Worm (Caenorhabditis elegans) whole organism, L2 larva: Measurements from ENCODE around the gene syx-4.

Experiments used
- C34F6.9 ChIP-seq: fragments of 150-350 bp; optimal IDR thresholded peaks from 2 replicates; lab custom pipeline; 2014; ENCODE audit warnings: missing biosample characterization, missing genetic modification characterization
- F13H6.1 ChIP-seq: sonication (generic microtip); optimal IDR thresholded peaks from 2 replicates; lab custom pipeline; 2016; ENCODE audit warnings: missing genetic modification characterization, missing compliant biosample characterization
- alr-1 ChIP-seq: fragments of 150-350 bp; optimal IDR thresholded peaks from 2 replicates; lab custom pipeline; 2014; ENCODE audit warnings: missing biosample characterization, missing genetic modification characterization
- aly-2 ChIP-seq: fragments of 150-350 bp; optimal IDR thresholded peaks from 2 replicates; lab custom pipeline; 2014; ENCODE audit warnings: missing biosample characterization, missing genetic modification characterization
- ama-1 ChIP-seq: fragments of 150-350 bp; optimal IDR thresholded peaks from 2 replicates; lab custom pipeline; 2018; ENCODE audit warnings: inconsistent platforms
- blmp-1 ChIP-seq: sonication (generic microtip); optimal IDR thresholded peaks from 2 replicates; lab custom pipeline; 2017; ENCODE audit warnings: missing genetic modification characterization, mild to moderate bottlenecking, missing compliant biosample characterization, antibody characterized with exemption, moderate library complexity; ENCODE audit not compliant: insufficient read depth
- ceh-82 ChIP-seq: fragments of 150-350 bp; optimal IDR thresholded peaks from 2 replicates; lab custom pipeline; 2014; ENCODE audit warnings: missing biosample characterization, missing genetic modification characterization
- crh-2 ChIP-seq: sonication (generic microtip); optimal IDR thresholded peaks from 2 replicates; lab custom pipeline; 2017; ENCODE audit warnings: missing biosample characterization, missing genetic modification characterization
- dmd-4 ChIP-seq: sonication (generic microtip); optimal IDR thresholded peaks from 2 replicates; lab custom pipeline; 2017; ENCODE audit warnings: missing biosample characterization, missing genetic modification characterization
- egl-27 ChIP-seq: sonication (generic microtip); optimal IDR thresholded peaks from 3 replicates; lab custom pipeline; 2017; ENCODE audit warnings: missing biosample characterization, missing genetic modification reagents, missing genetic modification characterization
- elt-3 ChIP-seq: sonication (generic microtip); optimal IDR thresholded peaks from 2 replicates; lab custom pipeline; 2017; ENCODE audit warnings: missing biosample characterization, missing genetic modification characterization
- fos-1 ChIP-seq: fragments of 150-350 bp; optimal IDR thresholded peaks from 2 replicates; lab custom pipeline; 2014; ENCODE audit warnings: missing biosample characterization, missing genetic modification characterization
- gmeb-1 ChIP-seq: fragments of 150-350 bp; optimal IDR thresholded peaks from 2 replicates; lab custom pipeline; 2014; ENCODE audit warnings: missing biosample characterization, missing genetic modification characterization
- lin-13 ChIP-seq: fragments of 150-350 bp; optimal IDR thresholded peaks from 2 replicates; lab custom pipeline; 2014; ENCODE audit warnings: missing biosample characterization, missing genetic modification reagents, missing genetic modification characterization
- lsy-2 ChIP-seq, 2 experiments: fragments of 150-350 bp in 1 of 2; sonication (generic microtip) in 1 of 2; optimal IDR thresholded peaks; 2 replicates each; lab custom pipeline; 2014 to 2017; ENCODE audit warnings: missing biosample characterization in 2 of 2, missing genetic modification characterization in 2 of 2
- mab-5 ChIP-seq: fragments of 150-350 bp; optimal IDR thresholded peaks from 2 replicates; lab custom pipeline; 2014; ENCODE audit warnings: missing biosample characterization, missing genetic modification characterization
- mbf-1 ChIP-seq: sonication (generic microtip); optimal IDR thresholded peaks from 2 replicates; lab custom pipeline; 2017; ENCODE audit warnings: missing biosample characterization, missing genetic modification characterization
- mdl-1 ChIP-seq, 2 experiments: fragments of 150-350 bp in 1 of 2; sonication (generic microtip) in 1 of 2; optimal IDR thresholded peaks; 2 replicates each; lab custom pipeline; 2017; ENCODE audit warnings: missing biosample characterization in 2 of 2, missing genetic modification characterization in 2 of 2
- nhr-10 ChIP-seq: sonication (generic microtip); optimal IDR thresholded peaks from 2 replicates; lab custom pipeline; 2017; ENCODE audit warnings: missing biosample characterization, missing genetic modification characterization
- nhr-11 ChIP-seq: fragments of 150-350 bp; optimal IDR thresholded peaks from 2 replicates; lab custom pipeline; 2014; ENCODE audit warnings: missing biosample characterization, missing genetic modification characterization
- nhr-12 ChIP-seq: fragments of 150-350 bp; optimal IDR thresholded peaks from 2 replicates; lab custom pipeline; 2014; ENCODE audit warnings: missing biosample characterization, missing genetic modification characterization
- nhr-129 ChIP-seq: fragments of 150-350 bp; optimal IDR thresholded peaks from 2 replicates; lab custom pipeline; 2014; ENCODE audit warnings: missing biosample characterization, missing genetic modification characterization
- nhr-21 ChIP-seq: fragments of 150-350 bp; optimal IDR thresholded peaks from 2 replicates; lab custom pipeline; 2014; ENCODE audit warnings: missing biosample characterization, missing genetic modification characterization
- nhr-237 ChIP-seq: fragments of 150-350 bp; optimal IDR thresholded peaks from 2 replicates; lab custom pipeline; 2014; ENCODE audit warnings: missing biosample characterization, missing genetic modification characterization
- nhr-25 ChIP-seq: fragments of 150-350 bp; sonication (generic microtip); optimal IDR thresholded peaks from 3 replicates; lab custom pipeline; 2014; ENCODE audit warnings: missing biosample characterization, missing genetic modification characterization
- nhr-6 ChIP-seq: fragments of 150-350 bp; optimal IDR thresholded peaks from 2 replicates; lab custom pipeline; 2014; ENCODE audit warnings: missing biosample characterization, missing genetic modification characterization
- peb-1 ChIP-seq: fragments of 150-350 bp; optimal IDR thresholded peaks from 2 replicates; lab custom pipeline; 2014; ENCODE audit warnings: missing biosample characterization, missing genetic modification characterization
- sma-3 ChIP-seq: sonication (generic microtip); optimal IDR thresholded peaks from 2 replicates; lab custom pipeline; 2016; ENCODE audit warnings: missing genetic modification reagents, missing genetic modification characterization, missing compliant biosample characterization
- sma-9 ChIP-seq, 2 experiments: fragments of 150-350 bp in 1 of 2; sonication (generic microtip) in 1 of 2; optimal IDR thresholded peaks; 2 replicates each; lab custom pipeline; 2014 to 2016; ENCODE audit warnings: missing genetic modification characterization in 2 of 2, mild to moderate bottlenecking in 1 of 2, missing biosample characterization in 1 of 2, missing compliant biosample characterization in 1 of 2, missing genetic modification reagents in 1 of 2, moderate library complexity in 1 of 2
- snpc-4 ChIP-seq: fragments of 150-350 bp; optimal IDR thresholded peaks from 2 replicates; lab custom pipeline; 2014; ENCODE audit warnings: missing biosample characterization, missing genetic modification characterization
- unc-55 ChIP-seq: fragments of 150-350 bp; sonication (generic microtip); optimal IDR thresholded peaks from 3 replicates; lab custom pipeline; 2014; ENCODE audit warnings: missing biosample characterization, missing genetic modification reagents, missing genetic modification characterization
- unc-62 ChIP-seq: fragments of 150-350 bp; optimal IDR thresholded peaks from 2 replicates; lab custom pipeline; 2014; ENCODE audit warnings: missing biosample characterization, missing genetic modification reagents, missing genetic modification characterization
- zag-1 ChIP-seq: fragments of 150-350 bp; optimal IDR thresholded peaks from 2 replicates; lab custom pipeline; 2014; ENCODE audit warnings: missing biosample characterization, missing genetic modification characterization
- ztf-1 ChIP-seq: fragments of 200-800 bp; sonication (Bioruptor generic); conservative IDR thresholded peaks from 2 replicates; pipeline ENCODE4 v1.3.6; 2022; ENCODE audit warnings: missing genetic modification characterization, missing compliant biosample characterization
- ztf-11 ChIP-seq: sonication (generic microtip); optimal IDR thresholded peaks from 2 replicates; lab custom pipeline; 2017; ENCODE audit warnings: missing biosample characterization, missing genetic modification characterization
- ztf-4 ChIP-seq: fragments of 150-350 bp; optimal IDR thresholded peaks from 2 replicates; lab custom pipeline; 2014; ENCODE audit warnings: missing biosample characterization, missing genetic modification characterization

syx-4 gene

ce11 chrIV:8454076-8454475, 3.0 kb upstream of the syx-4 start:
- TF ChIP-seq fos-1 (tag; lab: Kevin White, UChicago), result peak; percentile 44
- TF ChIP-seq crh-2 (tag; lab: Kevin White, UChicago), result no peak

ce11 chrIV:8460208-8460607, 3.1 kb downstream of the syx-4 start, which contains the start of gene ant-1.4:
ant-1.4 (minus strand) TSS chrIV:8460308.
- TF ChIP-seq mab-5 (tag; lab: Kevin White, UChicago) (no peak), gmeb-1 (tag; lab: Kevin White, UChicago) (no peak), blmp-1 (no peak), nhr-21 (no peak), nhr-237 (no peak), ztf-4 (no peak), elt-3 (tag; lab: Kevin White, UChicago) (no peak), peb-1 (tag; lab: Kevin White, UChicago) (no peak), aly-2 (tag; lab: Kevin White, UChicago) (no peak), nhr-6 (no peak), dmd-4 (tag; lab: Kevin White, UChicago) (no peak), zag-1 (tag; lab: Kevin White, UChicago) (no peak), nhr-12 (tag; lab: Kevin White, UChicago) (no peak), lsy-2 (tag; optimal IDR thresholded peaks at IDR 0.05; lab: Kevin White, UChicago) (no peak)

- no peak for TF ChIP-seq mbf-1 (tag; lab: Kevin White, UChicago)
These were observed 4.1 kb downstream of the syx-4 start for ce11 chrIV:8461177-8461576.

ce11 chrIV:8462376-8462775, 5.3 kb downstream of the syx-4 start:
- TF ChIP-seq unc-55 (GFP tag; lab: Kevin White, UChicago) (no peak), nhr-21 (no peak)

ce11 chrIV:8463069-8463468, 6.0 kb downstream of the syx-4 start:
- TF ChIP-seq mdl-1 (tag; optimal IDR thresholded peaks at IDR 0.05; lab: Kevin White, UChicago), result peak in 1 of 2 experiments; percentile 12
- peak; percentile 71 for TF ChIP-seq nhr-25 (tag; lab: Kevin White, UChicago)
- TF ChIP-seq elt-3 (tag; lab: Kevin White, UChicago), result no peak
- peak; percentile 78 for TF ChIP-seq sma-9 (GFP tag; optimal IDR thresholded peaks at IDR 0.05; lab: Kevin White, UChicago)
- no peak for TF ChIP-seq sma-9 (tag; optimal IDR thresholded peaks at IDR 0.05; lab: Kevin White, UChicago)
- TF ChIP-seq mab-5 (tag; lab: Kevin White, UChicago), result peak; percentile 27
- no peak for TF ChIP-seq snpc-4 (tag; lab: Kevin White, UChicago)
- peak; percentile 14 for TF ChIP-seq crh-2 (tag; lab: Kevin White, UChicago)
- no peak for TF ChIP-seq ztf-11
- TF ChIP-seq blmp-1, result peak; percentile 55
- TF ChIP-seq sma-3, result peak; percentile 44
- TF ChIP-seq nhr-21, result peak; percentile 57
- no peak for TF ChIP-seq ceh-82

- TF ChIP-seq mbf-1 (tag; lab: Kevin White, UChicago), result no peak
- no peak for TF ChIP-seq nhr-10
- TF ChIP-seq C34F6.9 (tag; lab: Kevin White, UChicago), result no peak
- no peak for TF ChIP-seq alr-1
- TF ChIP-seq ztf-1 (GFP tag; lab: Robert Waterston, UW), result no peak
- no peak for TF ChIP-seq lin-13 (GFP tag; lab: Kevin White, UChicago)
- TF ChIP-seq gmeb-1 (tag; lab: Kevin White, UChicago), result no peak
- TF ChIP-seq nhr-237, result no peak
- TF ChIP-seq nhr-11 (tag; lab: Kevin White, UChicago), result no peak
- TF ChIP-seq fos-1 (tag; lab: Kevin White, UChicago), result no peak
- TF ChIP-seq ama-1, result no peak
- TF ChIP-seq F13H6.1 (tag; lab: Kevin White, UChicago), result no peak
- no peak for TF ChIP-seq nhr-129 (tag; lab: Kevin White, UChicago)
- no peak for TF ChIP-seq unc-62
- no peak for TF ChIP-seq elt-3 (tag; lab: Kevin White, UChicago)
- no peak for TF ChIP-seq egl-27
- TF ChIP-seq nhr-12 (tag; lab: Kevin White, UChicago), result no peak
These were observed 6.6 kb downstream of the syx-4 start, which contains the start of gene str-176 for ce11 chrIV:8463716-8464115. str-176 (minus strand) TSS chrIV:8463816.
